Fruit fly (Drosophila melanogaster) whole organism, prepupa: Measurements from ENCODE around the gene CG3407.
A peak's percentile ranks its signal among the peaks of the same experiment; 100 is the strongest.

Source experiments
- Eip93F ChIP-seq: fragments of 200-800 bp; sonication (Bioruptor generic); optimal IDR thresholded peaks from 2 replicates; lab custom pipeline; 2016; ENCODE audit warnings: missing biosample characterization, mild to moderate bottlenecking, missing genetic modification characterization
- Gug ChIP-seq: fragments of 200-800 bp; sonication (Bioruptor generic); IDR thresholded peaks from 2 replicates; pipeline ENCODE4 v1.3.6; 2022; ENCODE audit warnings: missing biosample characterization, missing genetic modification characterization
- Hr38 ChIP-seq: sonication (Bioruptor generic); optimal IDR thresholded peaks from 2 replicates; lab custom pipeline; 2016; ENCODE audit warnings: missing biosample characterization, missing genetic modification characterization
- Sox102F ChIP-seq: fragments of 200-800 bp; sonication (Bioruptor generic); optimal IDR thresholded peaks from 2 replicates; lab custom pipeline; 2016; ENCODE audit warnings: missing biosample characterization, mild to moderate bottlenecking, missing genetic modification characterization
- vri ChIP-seq: fragments of 200-800 bp; sonication (Bioruptor generic); optimal IDR thresholded peaks from 3 replicates; lab custom pipeline; 2016; ENCODE audit warnings: missing biosample characterization, mild to moderate bottlenecking, missing genetic modification characterization

dm6 chr2L:3772937-3773623 lies 40.1 kb downstream of the CG3407 start:
- peak; percentile 55 for TF ChIP-seq Sox102F (GFP tag; lab: Kevin White, UChicago)
- TF ChIP-seq Eip93F (GFP tag; lab: Kevin White, UChicago): no peak
- TF ChIP-seq vri (GFP tag; lab: Kevin White, UChicago): peak; percentile 15
- no peak for TF ChIP-seq Hr38 (GFP tag; lab: Kevin White, UChicago)
- no peak for TF ChIP-seq Gug (GFP tag; lab: Robert Waterston, UW)
